Worm (Caenorhabditis elegans) whole organism, L1 larva: Measurements from ENCODE around the gene F59G1.4.
A peak's percentile ranks its signal among the peaks of the same experiment; 100 is the strongest.

Experiments used
- C04F5.9 ChIP-seq: sonication (generic microtip); optimal IDR thresholded peaks from 2 replicates; lab custom pipeline; 2016; ENCODE audit warnings: missing genetic modification characterization, missing compliant biosample characterization
- aly-2 ChIP-seq: fragments of 150-350 bp; optimal IDR thresholded peaks from 2 replicates; lab custom pipeline; 2014; ENCODE audit warnings: missing biosample characterization, missing genetic modification characterization
- blmp-1 ChIP-seq: fragments of 150-350 bp; optimal IDR thresholded peaks from 2 replicates; lab custom pipeline; 2014; ENCODE audit warnings: missing biosample characterization, missing genetic modification characterization
- ceh-63 ChIP-seq: fragments of 200-800 bp; sonication (Bioruptor generic); optimal IDR thresholded peaks from 2 replicates; lab custom pipeline; 2018; ENCODE audit warnings: mild to moderate bottlenecking, missing genetic modification characterization, missing compliant biosample characterization
- ceh-88 ChIP-seq: fragments of 200-800 bp; sonication (Bioruptor generic); IDR thresholded peaks from 2 replicates; pipeline ENCODE4 v1.3.6; 2022; ENCODE audit warnings: missing genetic modification characterization, missing compliant biosample characterization
- ceh-90 ChIP-seq: sonication (generic microtip); optimal IDR thresholded peaks from 2 replicates; lab custom pipeline; 2016; ENCODE audit warnings: missing genetic modification characterization, missing compliant biosample characterization
- ces-1 ChIP-seq: fragments of 150-350 bp; optimal IDR thresholded peaks from 2 replicates; lab custom pipeline; 2014; ENCODE audit warnings: missing biosample characterization, missing genetic modification reagents, missing genetic modification characterization
- efl-1 ChIP-seq, 4 experiments: fragments of 150-350 bp; optimal IDR thresholded peaks in 3 of 4; peaks in 1 of 4; 1 replicate in 1 of 4; 2 replicates in 3 of 4; lab custom pipeline; 2014; ENCODE audit warnings: missing biosample characterization in 2 of 4, missing genetic modification characterization in 2 of 4, missing genetic modification reagents in 2 of 4
- efl-3 ChIP-seq: fragments of 200-800 bp; sonication (Bioruptor generic); optimal IDR thresholded peaks from 2 replicates; lab custom pipeline; 2018; ENCODE audit warnings: mild to moderate bottlenecking, missing genetic modification characterization, missing compliant biosample characterization
- elt-2 ChIP-seq: sonication (generic microtip); optimal IDR thresholded peaks from 2 replicates; lab custom pipeline; 2016; ENCODE audit warnings: missing genetic modification characterization, mild to moderate bottlenecking, inconsistent platforms, missing compliant biosample characterization, missing genetic modification reagents
- elt-3 ChIP-seq, 6 experiments: fragments of 150-350 bp in 1 of 6; sonication (generic microtip); optimal IDR thresholded peaks; 2 replicates each; lab custom pipeline; 2017 to 2018; ENCODE audit warnings: missing biosample characterization in 6 of 6, missing genetic modification characterization in 6 of 6, inconsistent platforms in 1 of 6
- hlh-4 ChIP-seq: sonication (generic microtip); optimal IDR thresholded peaks from 2 replicates; lab custom pipeline; 2016; ENCODE audit warnings: mild to moderate bottlenecking, missing genetic modification characterization, missing compliant biosample characterization
- hpl-2 ChIP-seq: fragments of 150-350 bp; optimal IDR thresholded peaks from 2 replicates; lab custom pipeline; 2014; ENCODE audit warnings: missing biosample characterization, missing genetic modification reagents, missing genetic modification characterization
- isw-1 ChIP-seq: fragments of 200-800 bp; sonication (Bioruptor generic); IDR thresholded peaks from 2 replicates; pipeline ENCODE4 v1.3.6; 2022; ENCODE audit warnings: missing genetic modification characterization, missing compliant biosample characterization
- jun-1 ChIP-seq: fragments of 150-350 bp; optimal IDR thresholded peaks from 2 replicates; lab custom pipeline; 2014; ENCODE audit warnings: missing biosample characterization, missing genetic modification reagents, missing genetic modification characterization
- lin-14 ChIP-seq: fragments of 200-800 bp; sonication (Bioruptor generic); optimal IDR thresholded peaks from 2 replicates; lab custom pipeline; 2018; ENCODE audit warnings: mild to moderate bottlenecking, missing genetic modification characterization, moderate library complexity, missing compliant biosample characterization
- lin-15B ChIP-seq: fragments of 150-350 bp; sonication (generic microtip); optimal IDR thresholded peaks from 3 replicates; lab custom pipeline; 2014; ENCODE audit warnings: missing biosample characterization, missing genetic modification characterization
- lin-35 ChIP-seq, 2 experiments: fragments of 150-350 bp; optimal IDR thresholded peaks; 2 replicates each; lab custom pipeline; 2014; ENCODE audit warnings: missing biosample characterization in 2 of 2, missing genetic modification characterization in 2 of 2, missing genetic modification reagents in 2 of 2
- lir-3 ChIP-seq: sonication (generic microtip); optimal IDR thresholded peaks from 2 replicates; lab custom pipeline; 2016; ENCODE audit warnings: mild to moderate bottlenecking, missing genetic modification characterization, moderate library complexity, missing compliant biosample characterization; ENCODE audit not compliant: poor library complexity
- lsy-2 ChIP-seq, 2 experiments: fragments of 150-350 bp; optimal IDR thresholded peaks; 2 replicates each; lab custom pipeline; 2014; ENCODE audit warnings: missing biosample characterization in 2 of 2, missing genetic modification characterization in 2 of 2
- mdl-1 ChIP-seq, 2 experiments: fragments of 150-350 bp; optimal IDR thresholded peaks; 2 replicates each; lab custom pipeline; 2014 to 2017; ENCODE audit warnings: missing biosample characterization in 2 of 2, missing genetic modification characterization in 2 of 2, inconsistent platforms in 1 of 2
- mef-2 ChIP-seq: fragments of 150-350 bp; optimal IDR thresholded peaks from 2 replicates; lab custom pipeline; 2014; ENCODE audit warnings: missing biosample characterization, missing genetic modification characterization
- nhr-19 ChIP-seq: fragments of 200-800 bp; sonication (Bioruptor generic); conservative IDR thresholded peaks from 2 replicates; pipeline ENCODE4 v1.3.6; 2022; ENCODE audit warnings: missing genetic modification characterization, missing compliant biosample characterization
- nhr-20 ChIP-seq: sonication (generic microtip); optimal IDR thresholded peaks from 2 replicates; lab custom pipeline; 2016; ENCODE audit warnings: mild to moderate bottlenecking, missing genetic modification characterization, missing compliant biosample characterization
- nhr-71 ChIP-seq: sonication (generic microtip); optimal IDR thresholded peaks from 2 replicates; lab custom pipeline; 2016; ENCODE audit warnings: mild to moderate bottlenecking, missing genetic modification characterization, moderate library complexity, missing compliant biosample characterization
- nhr-84 ChIP-seq: sonication (generic microtip); optimal IDR thresholded peaks from 2 replicates; lab custom pipeline; 2017; ENCODE audit warnings: missing biosample characterization, missing genetic modification characterization
- nhr-85 ChIP-seq: sonication (generic microtip); peaks from one replicate; lab custom pipeline; 2016; ENCODE audit warnings: missing genetic modification characterization, inconsistent platforms, missing compliant biosample characterization
- nhr-90 ChIP-seq: sonication (generic microtip); optimal IDR thresholded peaks from 2 replicates; lab custom pipeline; 2016; ENCODE audit warnings: mild to moderate bottlenecking, missing genetic modification characterization, missing compliant biosample characterization; ENCODE audit not compliant: poor library complexity
- pag-3 ChIP-seq: sonication (generic microtip); optimal IDR thresholded peaks from 2 replicates; lab custom pipeline; 2017; ENCODE audit warnings: missing genetic modification characterization, mild to moderate bottlenecking, missing compliant biosample characterization, antibody characterized with exemption, borderline replicate concordance; ENCODE audit not compliant: insufficient read depth
- snpc-4 ChIP-seq: fragments of 150-350 bp; optimal IDR thresholded peaks from 2 replicates; lab custom pipeline; 2014; ENCODE audit warnings: missing biosample characterization, missing genetic modification characterization
- snu-23 ChIP-seq: sonication (generic microtip); optimal IDR thresholded peaks from 2 replicates; lab custom pipeline; 2016; ENCODE audit warnings: missing genetic modification characterization, missing compliant biosample characterization
- sup-37 ChIP-seq: fragments of 200-800 bp; sonication (Bioruptor generic); optimal IDR thresholded peaks from 2 replicates; lab custom pipeline; 2018; ENCODE audit warnings: mild to moderate bottlenecking, missing genetic modification characterization, missing compliant biosample characterization
- swsn-7 ChIP-seq: sonication (generic microtip); optimal IDR thresholded peaks from 2 replicates; lab custom pipeline; 2016; ENCODE audit warnings: missing genetic modification characterization, missing compliant biosample characterization
- tlp-1 ChIP-seq: fragments of 150-350 bp; optimal IDR thresholded peaks from 2 replicates; lab custom pipeline; 2014; ENCODE audit warnings: missing biosample characterization, missing genetic modification characterization
- unc-62 ChIP-seq: fragments of 150-350 bp; optimal IDR thresholded peaks from 2 replicates; lab custom pipeline; 2014; ENCODE audit warnings: missing biosample characterization, missing genetic modification reagents, missing genetic modification characterization
- unc-86 ChIP-seq: sonication (generic microtip); optimal IDR thresholded peaks from 2 replicates; lab custom pipeline; 2016; ENCODE audit warnings: missing genetic modification characterization, missing compliant biosample characterization
- unc-98 ChIP-seq: fragments of 200-800 bp; sonication (Bioruptor generic); IDR thresholded peaks from 2 replicates; pipeline ENCODE4 v1.3.6; 2022; ENCODE audit warnings: missing genetic modification characterization, missing compliant biosample characterization
- vab-15 ChIP-seq: sonication (generic microtip); optimal IDR thresholded peaks from 2 replicates; lab custom pipeline; 2017; ENCODE audit warnings: missing genotype, mild to moderate bottlenecking, missing genetic modification characterization, missing compliant biosample characterization
- zip-4 ChIP-seq: fragments of 200-800 bp; sonication (Bioruptor generic); optimal IDR thresholded peaks from 2 replicates; lab custom pipeline; 2018; ENCODE audit warnings: mild to moderate bottlenecking, missing genetic modification characterization, moderate library complexity, missing compliant biosample characterization

Gene F59G1.4

ce11 chrII:5884252-5884651 lies 11.7 kb upstream of the F59G1.4 start, which contains the start of gene rfip-1:
rfip-1 (plus strand) TSS chrII:5884552.
- TF ChIP-seq hlh-4 (tag; lab: Kevin White, UChicago), result no peak
- TF ChIP-seq vab-15 (tag; lab: Kevin White, UChicago), result no peak
- TF ChIP-seq lir-3, result no peak
- TF ChIP-seq nhr-71, result no peak
- no peak for TF ChIP-seq tlp-1
- TF ChIP-seq sup-37 (GFP tag; lab: Kevin White, UChicago), result no peak
- no peak for TF ChIP-seq ceh-88
- TF ChIP-seq unc-86, result no peak
- no peak for TF ChIP-seq snu-23 (GFP tag; lab: Kevin White, UChicago)
- no peak for TF ChIP-seq ceh-63 (GFP tag; lab: Kevin White, UChicago)
- TF ChIP-seq ceh-90, result no peak
- TF ChIP-seq mdl-1 (tag; optimal IDR thresholded peaks at IDR 0.05; lab: Kevin White, UChicago), result no peak
- no peak for TF ChIP-seq mef-2
- TF ChIP-seq nhr-20 (tag; lab: Kevin White, UChicago), result no peak
- TF ChIP-seq nhr-84 (tag; lab: Kevin White, UChicago), result no peak
- no peak for TF ChIP-seq ces-1
- no peak for TF ChIP-seq unc-62
- TF ChIP-seq nhr-19 (GFP tag; lab: Robert Waterston, UW), result no peak
- no peak for TF ChIP-seq efl-3 (GFP tag; lab: Kevin White, UChicago)
- TF ChIP-seq, all 84 proteins: peak for 0

DNA sequence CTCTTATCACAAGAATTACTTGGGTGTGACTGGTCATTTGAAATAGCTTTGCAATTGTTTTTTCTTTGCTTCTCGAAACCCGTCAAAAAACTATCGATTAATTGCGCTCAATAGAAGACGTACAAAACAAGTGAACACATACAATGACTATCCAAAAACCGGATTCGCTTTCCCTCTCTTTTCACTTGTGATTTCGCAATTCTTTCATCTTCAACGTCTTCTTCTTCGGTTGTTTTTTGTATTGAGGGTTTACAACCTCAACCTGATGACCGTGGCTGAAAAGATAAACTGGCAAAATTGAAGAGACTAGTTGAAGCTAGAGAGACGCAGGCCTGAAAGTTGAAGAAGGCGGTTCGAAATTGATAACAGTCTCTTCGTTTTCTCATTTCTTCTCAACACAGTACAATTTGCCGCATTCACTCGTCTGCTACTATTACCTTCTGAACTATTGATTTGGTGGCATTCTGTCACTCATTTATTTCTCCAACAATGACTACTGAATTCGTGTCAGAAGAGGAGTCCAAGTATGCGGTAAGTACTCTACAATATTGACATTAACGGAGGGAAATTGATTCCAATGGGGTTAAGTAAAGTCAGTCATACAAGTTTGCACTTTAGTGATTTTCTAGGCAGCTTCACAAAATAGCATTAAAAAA lies 9.9 kb upstream of the F59G1.4 start:
- TF ChIP-seq swsn-7 (tag; lab: Kevin White, UChicago), result no peak
- peak in 5 of 6 experiments; percentile 21 to 96 (median 35) for TF ChIP-seq elt-3 (tag; optimal IDR thresholded peaks at IDR 0.05; lab: Kevin White, UChicago)
- no peak for TF ChIP-seq aly-2 (tag; lab: Kevin White, UChicago)
- TF ChIP-seq pag-3 (tag; lab: Kevin White, UChicago), result peak; percentile 57
- peak; percentile 6 for TF ChIP-seq nhr-71
- TF ChIP-seq nhr-90 (tag; lab: Kevin White, UChicago), result peak; percentile 5
- no peak for TF ChIP-seq C04F5.9 (tag; lab: Kevin White, UChicago)
- TF ChIP-seq efl-1 (optimal IDR thresholded peaks at IDR 0.05; lab: Kevin White, UChicago), result no peak
- peak in 1 of 2 experiments; percentile 90 for TF ChIP-seq efl-1 (GFP tag; optimal IDR thresholded peaks at IDR 0.05 in 1 of 2; lab: Kevin White, UChicago)
- peak in 1 of 2 experiments; percentile 33 for TF ChIP-seq lsy-2 (tag; optimal IDR thresholded peaks at IDR 0.05; lab: Kevin White, UChicago)
- 0 out of 2 replicates have a peak, but pooled peaks have one; percentile 23 for TF ChIP-seq nhr-19 (GFP tag; lab: Robert Waterston, UW)
- peak; percentile 68 for TF ChIP-seq lin-14 (GFP tag; lab: Kevin White, UChicago)
- TF ChIP-seq snpc-4 (tag; lab: Kevin White, UChicago), result no peak
- peak; percentile 28 for TF ChIP-seq zip-4 (GFP tag; lab: Kevin White, UChicago)
- TF ChIP-seq nhr-85, result peak; percentile 88
- TF ChIP-seq nhr-20 (tag; lab: Kevin White, UChicago), result no peak
- peak; percentile 28 for TF ChIP-seq elt-2 (tag; lab: Kevin White, UChicago)
- TF ChIP-seq unc-98 (GFP tag; lab: Robert Waterston, UW), result no peak
- TF ChIP-seq nhr-84 (tag; lab: Kevin White, UChicago), result no peak
- TF ChIP-seq jun-1 (tag; lab: Kevin White, UChicago), result peak; percentile 46
- peak in 1 of 2 experiments; percentile 58 for TF ChIP-seq lin-35 (GFP tag; optimal IDR thresholded peaks at IDR 0.05; lab: Kevin White, UChicago)
- no peak for TF ChIP-seq ceh-88
- TF ChIP-seq hpl-2, result peak; percentile 6
- TF ChIP-seq blmp-1 (tag; lab: Kevin White, UChicago), result peak; percentile 95
- no peak for TF ChIP-seq lin-15B (tag; lab: Kevin White, UChicago)
- TF ChIP-seq isw-1, result no peak
- TF ChIP-seq snu-23 (GFP tag; lab: Kevin White, UChicago), result peak; percentile 32
- peak in 1 of 2 experiments; percentile 15 for TF ChIP-seq mdl-1 (tag; optimal IDR thresholded peaks at IDR 0.05; lab: Kevin White, UChicago)
